Worm (Caenorhabditis elegans) whole organism, mixed stage, embryonic: ENCODE results near the gene abcf-3.

Experiments used
- M03D4.4 ChIP-seq: sonication (generic microtip); optimal IDR thresholded peaks from 2 replicates; lab custom pipeline; 2017; ENCODE audit warnings: mild to moderate bottlenecking, missing genetic modification characterization, missing compliant biosample characterization
- blmp-1 ChIP-seq: fragments of 150-350 bp; optimal IDR thresholded peaks from 2 replicates; lab custom pipeline; 2014; ENCODE audit warnings: missing biosample characterization, missing genetic modification characterization
- ceh-83 ChIP-seq: fragments of 200-800 bp; sonication (Bioruptor generic); optimal IDR thresholded peaks from 2 replicates; lab custom pipeline; 2018; ENCODE audit warnings: mild to moderate bottlenecking, missing genetic modification characterization, missing compliant biosample characterization
- ces-1 ChIP-seq: fragments of 150-350 bp; optimal IDR thresholded peaks from 2 replicates; lab custom pipeline; 2014; ENCODE audit warnings: missing biosample characterization, missing genetic modification reagents, missing genetic modification characterization
- cnd-1 ChIP-seq: fragments of 200-800 bp; sonication (Bioruptor generic); optimal IDR thresholded peaks from 2 replicates; lab custom pipeline; 2018; ENCODE audit warnings: mild to moderate bottlenecking, missing genetic modification characterization, missing compliant biosample characterization
- drap-1 ChIP-seq: fragments of 200-800 bp; sonication (Bioruptor generic); optimal IDR thresholded peaks from 3 replicates; lab custom pipeline; 2018; ENCODE audit warnings: mild to moderate bottlenecking, missing genetic modification characterization, missing compliant biosample characterization
- elt-1 ChIP-seq: sonication (generic microtip); optimal IDR thresholded peaks from 2 replicates; lab custom pipeline; 2017; ENCODE audit warnings: missing genetic modification characterization, mild to moderate bottlenecking, missing compliant biosample characterization, antibody characterized with exemption, moderate library complexity, borderline replicate concordance; ENCODE audit not compliant: insufficient read depth
- elt-3 ChIP-seq: fragments of 150-350 bp; optimal IDR thresholded peaks from 2 replicates; lab custom pipeline; 2014; ENCODE audit warnings: missing biosample characterization, missing genetic modification characterization
- flh-1 ChIP-seq: fragments of 200-800 bp; sonication (Bioruptor generic); optimal IDR thresholded peaks from 2 replicates; lab custom pipeline; 2018; ENCODE audit warnings: mild to moderate bottlenecking, missing genetic modification characterization, moderate library complexity, missing compliant biosample characterization
- hlh-1 ChIP-seq: fragments of 150-350 bp; optimal IDR thresholded peaks from 2 replicates; lab custom pipeline; 2014; ENCODE audit warnings: missing biosample characterization, missing genetic modification reagents, missing genetic modification characterization
- lsy-2 ChIP-seq: fragments of 150-350 bp; optimal IDR thresholded peaks from 2 replicates; lab custom pipeline; 2014; ENCODE audit warnings: missing biosample characterization, missing genetic modification characterization
- mab-5 ChIP-seq: fragments of 150-350 bp; optimal IDR thresholded peaks from 2 replicates; lab custom pipeline; 2014; ENCODE audit warnings: missing biosample characterization, missing genetic modification characterization
- nhr-12 ChIP-seq: fragments of 150-350 bp; optimal IDR thresholded peaks from 2 replicates; lab custom pipeline; 2014; ENCODE audit warnings: missing biosample characterization, missing genetic modification characterization
- nhr-2 ChIP-seq: fragments of 150-350 bp; optimal IDR thresholded peaks from 2 replicates; lab custom pipeline; 2014; ENCODE audit warnings: missing biosample characterization, missing genetic modification characterization
- nhr-28 ChIP-seq: fragments of 150-350 bp; optimal IDR thresholded peaks from 2 replicates; lab custom pipeline; 2014; ENCODE audit warnings: missing biosample characterization, missing genetic modification characterization
- nhr-76 ChIP-seq: sonication (generic microtip); optimal IDR thresholded peaks from 2 replicates; lab custom pipeline; 2017; ENCODE audit warnings: missing biosample characterization, missing genetic modification characterization
- pha-4 ChIP-seq: fragments of 150-350 bp; optimal IDR thresholded peaks from 2 replicates; lab custom pipeline; 2018; ENCODE audit warnings: missing biosample characterization, missing genetic modification reagents, missing genetic modification characterization
- sem-2 ChIP-seq: fragments of 200-800 bp; sonication (Bioruptor generic); optimal IDR thresholded peaks from 2 replicates; lab custom pipeline; 2018; ENCODE audit warnings: mild to moderate bottlenecking, missing genetic modification characterization, missing compliant biosample characterization
- tbx-8 ChIP-seq: fragments of 200-800 bp; sonication (Bioruptor generic); optimal IDR thresholded peaks from 2 replicates; lab custom pipeline; 2018; ENCODE audit warnings: mild to moderate bottlenecking, missing genetic modification characterization, moderate library complexity, missing compliant biosample characterization
- unc-120 ChIP-seq: sonication (generic microtip); optimal IDR thresholded peaks from 2 replicates; lab custom pipeline; 2017; ENCODE audit warnings: missing genetic modification characterization, missing compliant biosample characterization; ENCODE audit not compliant: poor library complexity, severe bottlenecking
- unc-39 ChIP-seq: fragments of 150-350 bp; optimal IDR thresholded peaks from 2 replicates; lab custom pipeline; 2014; ENCODE audit warnings: missing biosample characterization, missing genetic modification characterization
- unc-62 ChIP-seq: fragments of 150-350 bp; optimal IDR thresholded peaks from 2 replicates; lab custom pipeline; 2014; ENCODE audit warnings: missing biosample characterization, missing genetic modification reagents, missing genetic modification characterization
- ztf-11 ChIP-seq: fragments of 150-350 bp; optimal IDR thresholded peaks from 2 replicates; lab custom pipeline; 2014; ENCODE audit warnings: missing biosample characterization, missing genetic modification characterization

abcf-3 gene

ce11 chrIII:6213915-6214314 lies 40.7 kb downstream of the abcf-3 start, which contains the start of gene C23G10.10:
Gene C23G10.10 (minus strand): TSS chrIII:6214015.
- TF ChIP-seq mab-5 (tag; lab: Kevin White, UChicago) (no peak), unc-39 (tag; lab: Kevin White, UChicago) (no peak), nhr-2 (tag; lab: Kevin White, UChicago) (no peak), ces-1 (GFP tag; lab: Kevin White, UChicago) (no peak), elt-3 (tag; lab: Kevin White, UChicago) (no peak), ceh-83 (no peak), hlh-1 (tag; lab: Kevin White, UChicago) (no peak), unc-62 (GFP tag; lab: Kevin White, UChicago) (no peak), nhr-28 (tag; lab: Kevin White, UChicago) (no peak), pha-4 (tag; lab: Kevin White, UChicago) (no peak), nhr-76 (no peak), ztf-11 (tag; lab: Kevin White, UChicago) (no peak), nhr-12 (no peak)

- TF ChIP-seq M03D4.4 (tag; lab: Kevin White, UChicago), result no peak
- TF ChIP-seq tbx-8, result no peak
- no peak for TF ChIP-seq lsy-2 (tag; lab: Kevin White, UChicago)
- TF ChIP-seq drap-1 (GFP tag; lab: Kevin White, UChicago), result no peak
- TF ChIP-seq elt-1 (tag; lab: Kevin White, UChicago), result no peak
- no peak for TF ChIP-seq sem-2 (GFP tag; lab: Kevin White, UChicago)
- TF ChIP-seq, all 35 proteins: peak for 0
These were observed 42.3 kb downstream of the abcf-3 start, which contains the start of gene C23G10.11 for ce11 chrIII:6215476-6215875. Gene C23G10.11 (minus strand): TSS chrIII:6215576.

ce11 chrIII:6215943-6216342 lies 42.7 kb downstream of the abcf-3 start:
- no peak for TF ChIP-seq elt-3 (tag; lab: Kevin White, UChicago)
- TF ChIP-seq unc-120, result no peak
- no peak for TF ChIP-seq sem-2 (GFP tag; lab: Kevin White, UChicago)
- TF ChIP-seq mab-5 (tag; lab: Kevin White, UChicago), result no peak
- no peak for TF ChIP-seq hlh-1 (tag; lab: Kevin White, UChicago)
- TF ChIP-seq cnd-1 (tag; lab: Kevin White, UChicago), result no peak
- TF ChIP-seq M03D4.4 (tag; lab: Kevin White, UChicago), result no peak
- TF ChIP-seq ztf-11 (tag; lab: Kevin White, UChicago), result no peak
- no peak for TF ChIP-seq ces-1 (GFP tag; lab: Kevin White, UChicago)
- TF ChIP-seq, all 35 proteins: peak for 0

ce11 chrIII:6216833-6217466 lies 43.7 kb downstream of the abcf-3 start, which contains the start of gene hot-4:
Gene hot-4 (plus strand): TSS chrIII:6217416.
- TF ChIP-seq unc-120 (no peak), nhr-2 (tag; lab: Kevin White, UChicago) (no peak), flh-1 (GFP tag; lab: Kevin White, UChicago) (no peak), blmp-1 (tag; lab: Kevin White, UChicago) (no peak)
- TF ChIP-seq, all 35 proteins: peak for 0

- no peak for TF ChIP-seq cnd-1 (tag; lab: Kevin White, UChicago)
- TF ChIP-seq unc-120, result no peak
- TF ChIP-seq, all 35 proteins: peak for 0
These were observed 48.2 kb downstream of the abcf-3 start for ce11 chrIII:6221403-6221802.
